Fruit fly (Drosophila melanogaster) whole organism, embryonic: ENCODE results near the gene CG14960.

Source experiments
- Blimp-1 ChIP-seq: fragments of 200-800 bp; sonication (Bioruptor generic); optimal IDR thresholded peaks from 3 replicates; lab custom pipeline; 2018; ENCODE audit warnings: missing biosample characterization, missing genetic modification characterization, mild to moderate bottlenecking, moderate library complexity, missing genetic modification reagents
- CG10366 ChIP-seq: fragments of 200-800 bp; sonication (Bioruptor generic); IDR thresholded peaks from 2 replicates; pipeline ENCODE4 v1.3.6; 2022; ENCODE audit warnings: missing biosample characterization, missing genetic modification characterization
- CG11695 ChIP-seq: fragments of 200-800 bp; sonication (Bioruptor generic); IDR thresholded peaks from 3 replicates; pipeline ENCODE4 v1.3.6; 2022; ENCODE audit warnings: missing biosample characterization, missing genetic modification characterization
- CG12659 ChIP-seq: fragments of 200-800 bp; sonication (Bioruptor generic); optimal IDR thresholded peaks from 3 replicates; lab custom pipeline; 2017; ENCODE audit warnings: mild to moderate bottlenecking, missing biosample characterization, missing genetic modification reagents, missing genetic modification characterization
- CG13296 ChIP-seq: fragments of 200-800 bp; sonication (Bioruptor generic); optimal IDR thresholded peaks from 3 replicates; lab custom pipeline; 2018; ENCODE audit warnings: missing biosample characterization, mild to moderate bottlenecking, missing genetic modification characterization
- CG15696 ChIP-seq: fragments of 200-800 bp; sonication (Bioruptor generic); optimal IDR thresholded peaks from 2 replicates; lab custom pipeline; 2019; ENCODE audit warnings: missing biosample characterization, mild to moderate bottlenecking, missing genetic modification characterization, moderate library complexity
- CG17568 ChIP-seq: fragments of 200-800 bp; sonication (Bioruptor generic); optimal IDR thresholded peaks from 2 replicates; lab custom pipeline; 2018; ENCODE audit warnings: missing biosample characterization, mild to moderate bottlenecking, missing genetic modification characterization, moderate library complexity
- CG17802 ChIP-seq: fragments of 200-800 bp; sonication (Bioruptor generic); optimal IDR thresholded peaks from 2 replicates; lab custom pipeline; 2018; ENCODE audit warnings: missing biosample characterization, mild to moderate bottlenecking, missing genetic modification characterization, moderate library complexity
- CG18262 ChIP-seq: fragments of 200-800 bp; optimal IDR thresholded peaks from 3 replicates; lab custom pipeline; 2019; ENCODE audit warnings: missing biosample characterization, mild to moderate bottlenecking, missing genetic modification characterization, moderate library complexity
- CG31224 ChIP-seq: fragments of 200-800 bp; sonication (Bioruptor generic); IDR thresholded peaks from 2 replicates; pipeline ENCODE4 v1.3.6; 2022; ENCODE audit warnings: missing biosample characterization, missing genetic modification characterization
- CG33557 ChIP-seq: fragments of 200-800 bp; sonication (Bioruptor generic); optimal IDR thresholded peaks from 2 replicates; lab custom pipeline; 2019; ENCODE audit warnings: missing biosample characterization, mild to moderate bottlenecking, missing genetic modification characterization, moderate library complexity
- CG3726 ChIP-seq: fragments of 200-800 bp; sonication (Bioruptor generic); IDR thresholded peaks from 3 replicates; pipeline ENCODE4, ENCODE4 v1.3.6; 2022; ENCODE audit warnings: missing biosample characterization, missing genetic modification characterization
- CG4707 ChIP-seq: fragments of 200-800 bp; sonication (Bioruptor generic); optimal IDR thresholded peaks from 2 replicates; lab custom pipeline; 2018; ENCODE audit warnings: missing biosample characterization, mild to moderate bottlenecking, missing genetic modification characterization, moderate library complexity
- CG4820 ChIP-seq: fragments of 200-800 bp; sonication (Bioruptor generic); optimal IDR thresholded peaks from 3 replicates; lab custom pipeline; 2016; ENCODE audit warnings: missing biosample characterization, missing genetic modification characterization
- CG6683 ChIP-seq: fragments of 200-800 bp; sonication (Bioruptor generic); optimal IDR thresholded peaks from 2 replicates; lab custom pipeline; 2017; ENCODE audit warnings: missing biosample characterization, mild to moderate bottlenecking, missing genetic modification characterization, missing genetic modification reagents
- CG7928 ChIP-seq: fragments of 200-800 bp; sonication (Bioruptor generic); optimal IDR thresholded peaks from 2 replicates; lab custom pipeline; 2017; ENCODE audit warnings: missing biosample characterization, mild to moderate bottlenecking, missing genetic modification characterization
- CG8924 ChIP-seq: fragments of 200-800 bp; optimal IDR thresholded peaks from 3 replicates; lab custom pipeline; 2019; ENCODE audit warnings: missing biosample characterization, mild to moderate bottlenecking, missing genetic modification characterization, moderate library complexity
- CrebB ChIP-seq: fragments of 200-800 bp; sonication (Bioruptor generic); optimal IDR thresholded peaks from 3 replicates; lab custom pipeline; 2018; ENCODE audit warnings: missing biosample characterization, mild to moderate bottlenecking, missing genetic modification characterization
- D19A ChIP-seq: fragments of 200-800 bp; optimal IDR thresholded peaks from 3 replicates; lab custom pipeline; 2019; ENCODE audit warnings: missing biosample characterization, mild to moderate bottlenecking, missing genetic modification characterization, moderate library complexity
- Dip3 ChIP-seq: fragments of 200-800 bp; sonication (Bioruptor generic); optimal IDR thresholded peaks from 3 replicates; lab custom pipeline; 2016; ENCODE audit warnings: missing biosample characterization, missing genetic modification characterization
- E2f2 ChIP-seq: fragments of 200-800 bp; sonication (Bioruptor generic); IDR thresholded peaks from 2 replicates; pipeline ENCODE4 v1.3.6; 2022; ENCODE audit warnings: missing biosample characterization, missing genetic modification characterization
- Eip74EF ChIP-seq, 2 experiments: fragments of 200-800 bp in 1 of 2; fragments of >200 bp in 1 of 2; sonication (Bioruptor generic) in 1 of 2; optimal IDR thresholded peaks; 2 replicates each; lab custom pipeline; 2017 to 2019; ENCODE audit warnings: missing biosample characterization in 2 of 2, missing genetic modification characterization in 2 of 2, mild to moderate bottlenecking in 1 of 2, moderate library complexity in 1 of 2
- HLH54F ChIP-seq: fragments of 200-800 bp; sonication (Bioruptor generic); optimal IDR thresholded peaks from 3 replicates; lab custom pipeline; 2016; ENCODE audit warnings: missing biosample characterization, missing genetic modification characterization
- Hmx ChIP-seq: fragments of 200-800 bp; sonication (Bioruptor generic); optimal IDR thresholded peaks from 2 replicates; lab custom pipeline; 2016; ENCODE audit warnings: missing biosample characterization, missing genetic modification characterization
- Hr39 ChIP-seq: fragments of >200 bp; optimal IDR thresholded peaks from 2 replicates; lab custom pipeline; 2017
- Jarid2 ChIP-seq: fragments of 200-800 bp; sonication (Bioruptor generic); optimal IDR thresholded peaks from 3 replicates; lab custom pipeline; 2017; ENCODE audit warnings: mild to moderate bottlenecking, missing biosample characterization, missing genetic modification reagents, missing genetic modification characterization
- Lpt ChIP-seq: fragments of >200 bp; optimal IDR thresholded peaks from 2 replicates; lab custom pipeline; 2018; ENCODE audit warnings: missing biosample characterization, missing genetic modification characterization
- Med ChIP-seq: fragments of 200-800 bp; sonication (Bioruptor generic); peaks from one replicate; lab custom pipeline; 2016; ENCODE audit warnings: missing biosample characterization, missing genetic modification characterization, mild to moderate bottlenecking, inconsistent platforms, moderate library complexity
- NfI ChIP-seq: fragments of 200-800 bp; sonication (Bioruptor generic); optimal IDR thresholded peaks from 3 replicates; lab custom pipeline; 2018; ENCODE audit warnings: missing biosample characterization, mild to moderate bottlenecking, missing genetic modification characterization, moderate library complexity
- Pdp1 ChIP-seq, 2 experiments: fragments of 200-800 bp; sonication (Bioruptor generic); optimal IDR thresholded peaks; 3 replicates each; lab custom pipeline; 2016; ENCODE audit warnings: missing biosample characterization in 2 of 2, missing genetic modification characterization in 2 of 2, mild to moderate bottlenecking in 1 of 2, moderate library complexity in 1 of 2
- Rx ChIP-seq: fragments of 200-800 bp; sonication (Bioruptor generic); IDR thresholded peaks from 2 replicates; pipeline ENCODE4 v1.3.6; 2022; ENCODE audit warnings: missing biosample characterization, missing genetic modification characterization
- Six4 ChIP-seq: fragments of 200-800 bp; sonication (Bioruptor generic); optimal IDR thresholded peaks from 2 replicates; lab custom pipeline; 2016; ENCODE audit warnings: missing biosample characterization, missing genetic modification characterization
- Sry-δ ChIP-seq: fragments of 200-800 bp; sonication (Bioruptor generic); optimal IDR thresholded peaks from 2 replicates; lab custom pipeline; 2016; ENCODE audit warnings: missing biosample characterization, missing genetic modification characterization
- TFAM ChIP-seq: fragments of 200-800 bp; sonication (Bioruptor generic); optimal IDR thresholded peaks from 2 replicates; lab custom pipeline; 2017; ENCODE audit warnings: missing biosample characterization, missing genetic modification characterization, inconsistent platforms
- ara ChIP-seq: fragments of 200-800 bp; sonication (Bioruptor generic); IDR thresholded peaks from 2 replicates; pipeline ENCODE4 v1.3.6; 2022; ENCODE audit warnings: missing biosample characterization, missing genetic modification characterization
- cad ChIP-seq: fragments of >200 bp; optimal IDR thresholded peaks from 2 replicates; lab custom pipeline; 2017; ENCODE audit warnings: missing biosample characterization, missing genetic modification characterization
- chif ChIP-seq, 2 experiments: fragments of 200-800 bp; sonication (Bioruptor generic); optimal IDR thresholded peaks; 3 replicates each; lab custom pipeline; 2016; ENCODE audit warnings: missing biosample characterization in 2 of 2, missing genetic modification characterization in 2 of 2
- crc ChIP-seq: fragments of 200-800 bp; sonication (Bioruptor generic); optimal IDR thresholded peaks from 2 replicates; lab custom pipeline; 2016; ENCODE audit warnings: missing biosample characterization, missing genetic modification characterization
- fd96Cb ChIP-seq: fragments of 200-800 bp; sonication (Bioruptor generic); optimal IDR thresholded peaks from 2 replicates; lab custom pipeline; 2018; ENCODE audit warnings: missing biosample characterization, mild to moderate bottlenecking, missing genetic modification characterization, moderate library complexity
- gem ChIP-seq: fragments of 200-800 bp; sonication (Bioruptor generic); optimal IDR thresholded peaks from 2 replicates; lab custom pipeline; 2019; ENCODE audit warnings: missing biosample characterization, mild to moderate bottlenecking, missing genetic modification characterization, moderate library complexity
- grau ChIP-seq: fragments of 200-800 bp; optimal IDR thresholded peaks from 3 replicates; lab custom pipeline; 2019; ENCODE audit warnings: missing biosample characterization, mild to moderate bottlenecking, missing genetic modification characterization, moderate library complexity
- hbn ChIP-seq: fragments of 200-800 bp; sonication (Bioruptor generic); IDR thresholded peaks from 2 replicates; pipeline ENCODE4 v1.3.6; 2022; ENCODE audit warnings: missing biosample characterization, missing genetic modification characterization; ENCODE audit not compliant: partially characterized antibody
- pita ChIP-seq: fragments of 200-800 bp; sonication (Bioruptor generic); optimal IDR thresholded peaks from 2 replicates; lab custom pipeline; 2017; ENCODE audit warnings: missing biosample characterization, mild to moderate bottlenecking, missing genetic modification characterization
- tio ChIP-seq: fragments of 200-800 bp; sonication (Bioruptor generic); optimal IDR thresholded peaks from 2 replicates; lab custom pipeline; 2017; ENCODE audit warnings: missing biosample characterization, missing genetic modification characterization, inconsistent platforms
- tup ChIP-seq: fragments of 200-800 bp; sonication (Bioruptor generic); optimal IDR thresholded peaks from 2 replicates; lab custom pipeline; 2016; ENCODE audit warnings: missing biosample characterization, mild to moderate bottlenecking, missing genetic modification characterization, moderate library complexity
- tx ChIP-seq: fragments of 200-800 bp; sonication (Bioruptor generic); optimal IDR thresholded peaks from 2 replicates; lab custom pipeline; 2016; ENCODE audit warnings: missing biosample characterization, missing genetic modification characterization
- wor ChIP-seq: fragments of 200-800 bp; sonication (Bioruptor generic); IDR thresholded peaks from 2 replicates; pipeline ENCODE4 v1.3.6; 2022; ENCODE audit warnings: missing biosample characterization, missing genetic modification characterization
- zf30C ChIP-seq: fragments of 200-800 bp; sonication (Bioruptor generic); optimal IDR thresholded peaks from 3 replicates; lab custom pipeline; 2018; ENCODE audit warnings: missing biosample characterization, mild to moderate bottlenecking, missing genetic modification characterization

CG14960 gene

DNA sequence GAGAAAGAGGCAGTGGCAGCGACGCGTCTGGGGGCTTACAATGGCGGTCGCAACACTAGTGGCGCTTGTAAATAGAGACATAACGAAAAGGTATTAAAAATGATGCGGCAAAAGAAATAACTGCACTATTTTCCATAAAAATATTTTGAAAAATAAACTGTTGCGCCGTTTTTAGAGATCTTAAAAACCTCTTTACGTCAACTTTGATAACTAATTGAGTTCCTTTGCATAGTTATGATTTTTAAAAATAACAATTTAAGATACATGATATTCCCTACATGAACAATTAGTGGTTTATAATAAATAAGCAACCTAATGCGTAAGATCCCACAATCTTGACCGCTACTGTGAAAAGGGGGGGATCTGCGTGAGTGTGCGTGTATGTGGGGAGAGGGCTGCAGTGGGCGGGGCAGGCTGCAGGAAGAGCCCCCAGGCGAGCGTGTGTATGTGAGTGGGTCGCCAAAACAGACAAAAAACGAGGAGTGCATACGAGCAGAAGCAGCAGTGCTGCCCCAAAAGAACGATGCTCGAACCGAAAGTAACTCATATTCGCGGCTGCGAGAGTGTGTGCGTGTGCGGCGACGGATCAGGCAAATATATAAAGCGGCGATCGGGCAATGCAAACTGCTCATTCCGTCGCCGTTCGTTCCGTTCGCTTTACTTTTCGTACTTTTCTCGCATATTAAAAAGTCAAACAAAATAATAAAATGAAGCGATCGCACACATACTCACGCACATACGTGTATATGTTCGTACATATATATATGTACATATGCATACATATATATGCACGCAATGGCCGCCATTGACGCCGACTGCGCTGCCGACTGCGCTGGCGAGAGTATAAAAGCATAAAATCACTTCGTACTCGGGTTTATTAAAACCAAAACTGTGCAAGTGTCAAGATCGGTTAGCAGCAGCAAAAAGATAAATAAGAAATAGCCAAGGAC, 21.8 kb upstream of the CG14960 start (continued):
- TF ChIP-seq D19A (tag; lab: Kevin White, UChicago) (peak; percentile 19), pita (GFP tag; lab: Kevin White, UChicago) (no peak), Jarid2 (GFP tag; lab: Kevin White, UChicago) (peak; percentile 2), fd96Cb (tag; lab: Kevin White, UChicago) (peak; percentile 38), zf30C (GFP tag; lab: Kevin White, UChicago) (no peak), CG31224 (no peak), CG4820 (GFP tag; lab: Kevin White, UChicago) (peak; percentile 55), TFAM (GFP tag; lab: Kevin White, UChicago) (no peak), Hmx (GFP tag; lab: Kevin White, UChicago) (peak; percentile 2), grau (peak; percentile 53), CG15696 (no peak), tx (GFP tag; lab: Kevin White, UChicago) (no peak), CG17802 (tag; lab: Kevin White, UChicago) (no peak), NfI (peak; percentile 48), CrebB (tag; lab: Kevin White, UChicago) (no peak), wor (peak; percentile 49), cad (GFP tag; lab: Kevin White, UChicago) (no peak), CG10366 (GFP tag; lab: Robert Waterston, UW) (no peak; the same call in 1 of the 2 replicates), E2f2 (GFP tag; lab: Robert Waterston, UW) (peak; percentile 15; the same call in 1 of the 2 replicates), ara (GFP tag; lab: Robert Waterston, UW) (no peak), Hr39 (lab: Kevin White, UChicago) (no peak), CG33557 (no peak), CG13296 (GFP tag; lab: Kevin White, UChicago) (no peak), CG12659 (GFP tag; lab: Kevin White, UChicago) (peak; percentile 54), CG6683 (no peak), gem (tag; lab: Kevin White, UChicago) (peak; percentile 45), CG3726 (GFP tag; lab: Robert Waterston, UW) (no peak), CG4707 (GFP tag; lab: Kevin White, UChicago) (no peak), Dip3 (GFP tag; lab: Kevin White, UChicago) (peak; percentile 25), CG7928 (GFP tag; lab: Kevin White, UChicago) (no peak), Blimp-1 (GFP tag; lab: Kevin White, UChicago) (peak; percentile 36), CG8924 (tag; lab: Kevin White, UChicago) (peak; percentile 54), chif (GFP tag; optimal IDR thresholded peaks at IDR 0.05; lab: Kevin White, UChicago) (peak; percentile 29 to 58), Eip74EF (GFP tag; optimal IDR thresholded peaks at IDR 0.05; lab: Kevin White, UChicago) (no peak), hbn (GFP tag; lab: Robert Waterston, UW) (no peak), Sry-δ (GFP tag; lab: Kevin White, UChicago) (no peak), crc (GFP tag; lab: Kevin White, UChicago) (no peak), Pdp1 (GFP tag; optimal IDR thresholded peaks at IDR 0.05; lab: Kevin White, UChicago) (peak in 1 of 2 experiments; percentile 19), HLH54F (GFP tag; lab: Kevin White, UChicago) (peak; percentile 23), tio (GFP tag; lab: Kevin White, UChicago) (peak; percentile 71), CG18262 (tag; lab: Kevin White, UChicago) (peak; percentile 53), CG11695 (GFP tag; lab: Robert Waterston, UW) (0 out of 3 replicates have a peak, but pooled peaks have one; percentile 25), Med (peak; percentile 84), CG17568 (GFP tag; lab: Kevin White, UChicago) (no peak), tup (GFP tag; lab: Kevin White, UChicago) (no peak), Rx (GFP tag; lab: Robert Waterston, UW) (no peak), Six4 (GFP tag; lab: Kevin White, UChicago) (peak; percentile 13), Lpt (GFP tag; lab: Kevin White, UChicago) (no peak)
